Fruit fly (Drosophila melanogaster) whole organism, embryonic: ENCODE results near the gene Art3.

Experiments used
- CG10209 ChIP-seq: fragments of 200-800 bp; sonication (Bioruptor generic); optimal IDR thresholded peaks from 3 replicates; lab custom pipeline; 2017; ENCODE audit warnings: missing biosample characterization, mild to moderate bottlenecking, missing genetic modification characterization, missing genetic modification reagents
- CG10431 ChIP-seq: fragments of 200-800 bp; sonication (Bioruptor generic); optimal IDR thresholded peaks from 3 replicates; lab custom pipeline; 2018; ENCODE audit warnings: missing biosample characterization, mild to moderate bottlenecking, missing genetic modification characterization
- CG10654 ChIP-seq: fragments of 200-800 bp; sonication (Bioruptor generic); optimal IDR thresholded peaks from 2 replicates; lab custom pipeline; 2016; ENCODE audit warnings: missing biosample characterization, missing genetic modification characterization
- CG11504 ChIP-seq: fragments of 200-800 bp; sonication (Bioruptor generic); optimal IDR thresholded peaks from 3 replicates; lab custom pipeline; 2019; ENCODE audit warnings: missing biosample characterization, mild to moderate bottlenecking, missing genetic modification characterization, moderate library complexity
- CG12155 ChIP-seq: fragments of 200-800 bp; sonication (Bioruptor generic); optimal IDR thresholded peaks from 3 replicates; lab custom pipeline; 2016; ENCODE audit warnings: missing biosample characterization, missing genetic modification characterization
- CG12942 ChIP-seq: fragments of 200-800 bp; sonication (Bioruptor generic); optimal IDR thresholded peaks from 3 replicates; lab custom pipeline; 2016; ENCODE audit warnings: missing biosample characterization, missing genetic modification characterization
- CG1603 ChIP-seq: fragments of 200-800 bp; sonication (Bioruptor generic); optimal IDR thresholded peaks from 2 replicates; lab custom pipeline; 2019; ENCODE audit warnings: missing biosample characterization, mild to moderate bottlenecking, missing genetic modification characterization, moderate library complexity
- CG17612 ChIP-seq: fragments of 200-800 bp; sonication (Bioruptor generic); IDR thresholded peaks from 2 replicates; pipeline ENCODE4 v1.3.6; 2022; ENCODE audit warnings: missing biosample characterization, missing genetic modification characterization
- CG30403 ChIP-seq: fragments of 200-800 bp; sonication (Bioruptor generic); optimal IDR thresholded peaks from 3 replicates; lab custom pipeline; 2016; ENCODE audit warnings: missing biosample characterization, missing genetic modification characterization
- CG30431 ChIP-seq: fragments of 200-800 bp; sonication (Bioruptor generic); optimal IDR thresholded peaks from 2 replicates; lab custom pipeline; 2017; ENCODE audit warnings: missing biosample characterization, missing genetic modification characterization
- CG31365 ChIP-seq: fragments of 200-800 bp; sonication (Bioruptor generic); optimal IDR thresholded peaks from 2 replicates; lab custom pipeline; 2018; ENCODE audit warnings: missing biosample characterization, mild to moderate bottlenecking, missing genetic modification characterization
- CG3838 ChIP-seq: fragments of 200-800 bp; sonication (Bioruptor generic); optimal IDR thresholded peaks from 3 replicates; lab custom pipeline; 2016; ENCODE audit warnings: missing biosample characterization, missing genetic modification characterization
- CG4328 ChIP-seq: fragments of 200-800 bp; sonication (Bioruptor generic); optimal IDR thresholded peaks from 3 replicates; lab custom pipeline; 2017; ENCODE audit warnings: missing biosample characterization, missing genetic modification reagents, missing genetic modification characterization
- CG4424 ChIP-seq: fragments of 200-800 bp; sonication (Bioruptor generic); optimal IDR thresholded peaks from 3 replicates; lab custom pipeline; 2016; ENCODE audit warnings: missing biosample characterization, missing genetic modification characterization
- CG4730 ChIP-seq: fragments of 200-800 bp; sonication (Bioruptor generic); IDR thresholded peaks from 2 replicates; pipeline ENCODE4 v1.3.6; 2022; ENCODE audit warnings: missing biosample characterization, missing genetic modification characterization
- CG6813 ChIP-seq: fragments of 200-800 bp; sonication (Bioruptor generic); optimal IDR thresholded peaks from 2 replicates; lab custom pipeline; 2017; ENCODE audit warnings: missing biosample characterization, missing genetic modification characterization, mild to moderate bottlenecking, moderate library complexity, missing genetic modification reagents
- CG8281 ChIP-seq: fragments of 200-800 bp; sonication (Bioruptor generic); optimal IDR thresholded peaks from 2 replicates; lab custom pipeline; 2018; ENCODE audit warnings: missing biosample characterization, mild to moderate bottlenecking, missing genetic modification characterization, moderate library complexity
- CG9797 ChIP-seq: fragments of 200-800 bp; sonication (Bioruptor generic); optimal IDR thresholded peaks from 3 replicates; lab custom pipeline; 2018; ENCODE audit warnings: missing biosample characterization, mild to moderate bottlenecking, missing genetic modification characterization
- CkIIα-i1 ChIP-seq: fragments of 200-800 bp; sonication (Bioruptor generic); IDR thresholded peaks from 2 replicates; pipeline ENCODE4 v1.3.6; 2022; ENCODE audit warnings: missing biosample characterization, missing genetic modification characterization
- D19A ChIP-seq: fragments of 200-800 bp; optimal IDR thresholded peaks from 3 replicates; lab custom pipeline; 2019; ENCODE audit warnings: missing biosample characterization, mild to moderate bottlenecking, missing genetic modification characterization, moderate library complexity
- Dip2 ChIP-seq: fragments of 200-800 bp; sonication (Bioruptor generic); IDR thresholded peaks from 2 replicates; pipeline ENCODE4 v1.3.6; 2022; ENCODE audit warnings: missing biosample characterization, missing genetic modification characterization
- Dll ChIP-seq: fragments of 200-800 bp; sonication (Bioruptor generic); IDR thresholded peaks from 4 replicates; pipeline ENCODE4 v1.3.6; 2022; ENCODE audit warnings: missing biosample characterization, missing genetic modification characterization; ENCODE audit not compliant: partially characterized antibody
- Doc2 ChIP-seq: fragments of 200-800 bp; sonication (Bioruptor generic); IDR thresholded peaks from 2 replicates; pipeline ENCODE4 v1.3.6; 2022; ENCODE audit warnings: missing biosample characterization, missing genetic modification characterization
- Dp ChIP-seq: fragments of 200-800 bp; sonication (Bioruptor generic); optimal IDR thresholded peaks from 2 replicates; lab custom pipeline; 2018; ENCODE audit warnings: missing biosample characterization, mild to moderate bottlenecking, missing genetic modification characterization, moderate library complexity
- Gsc ChIP-seq: fragments of 200-800 bp; sonication (Bioruptor generic); IDR thresholded peaks from 2 replicates; pipeline ENCODE4 v1.3.6; 2022; ENCODE audit warnings: missing biosample characterization, missing genetic modification characterization
- Mes4 ChIP-seq: fragments of 200-800 bp; sonication (Bioruptor generic); optimal IDR thresholded peaks from 2 replicates; lab custom pipeline; 2016; ENCODE audit warnings: missing biosample characterization, missing genetic modification characterization
- NC2α ChIP-seq: fragments of 200-800 bp; sonication (Bioruptor generic); optimal IDR thresholded peaks from 2 replicates; lab custom pipeline; 2016; ENCODE audit warnings: missing biosample characterization, missing genetic modification characterization
- PHDP ChIP-seq: fragments of 200-800 bp; sonication (Bioruptor generic); optimal IDR thresholded peaks from 3 replicates; lab custom pipeline; 2018; ENCODE audit warnings: missing biosample characterization, mild to moderate bottlenecking, missing genetic modification characterization, moderate library complexity
- Poxn ChIP-seq: fragments of 200-800 bp; sonication (Bioruptor generic); IDR thresholded peaks from 2 replicates; pipeline ENCODE4 v1.3.6; 2022; ENCODE audit warnings: missing biosample characterization, missing genetic modification characterization
- Ptx1 ChIP-seq: fragments of 200-800 bp; sonication (Bioruptor generic); IDR thresholded peaks from 2 replicates; pipeline ENCODE4 v1.3.6; 2022; ENCODE audit warnings: missing biosample characterization, missing genetic modification characterization
- Rx ChIP-seq: fragments of 200-800 bp; sonication (Bioruptor generic); IDR thresholded peaks from 2 replicates; pipeline ENCODE4 v1.3.6; 2022; ENCODE audit warnings: missing biosample characterization, missing genetic modification characterization
- crol ChIP-seq: fragments of 200-800 bp; sonication (Bioruptor generic); IDR thresholded peaks from 2 replicates; pipeline ENCODE4 v1.3.6; 2022; ENCODE audit warnings: missing biosample characterization, missing genetic modification characterization
- fd102C ChIP-seq: fragments of 200-800 bp; sonication (Bioruptor generic); optimal IDR thresholded peaks from 2 replicates; lab custom pipeline; 2018; ENCODE audit warnings: missing biosample characterization, mild to moderate bottlenecking, missing genetic modification characterization, moderate library complexity
- gfzf ChIP-seq: fragments of 200-800 bp; sonication (Bioruptor generic); optimal IDR thresholded peaks from 2 replicates; lab custom pipeline; 2016; ENCODE audit warnings: missing biosample characterization, mild to moderate bottlenecking, missing genetic modification characterization, moderate library complexity
- grn ChIP-seq: fragments of 200-800 bp; sonication (Bioruptor generic); optimal IDR thresholded peaks from 3 replicates; lab custom pipeline; 2017; ENCODE audit warnings: missing biosample characterization, missing genetic modification characterization
- hb ChIP-seq: fragments of 200-800 bp; sonication (Bioruptor generic); IDR thresholded peaks from 3 replicates; pipeline ENCODE4 v1.3.6; 2022; ENCODE audit warnings: missing biosample characterization, missing genetic modification characterization; ENCODE audit not compliant: partially characterized antibody
- hbn ChIP-seq: fragments of 200-800 bp; sonication (Bioruptor generic); IDR thresholded peaks from 2 replicates; pipeline ENCODE4 v1.3.6; 2022; ENCODE audit warnings: missing biosample characterization, missing genetic modification characterization; ENCODE audit not compliant: partially characterized antibody
- lilli ChIP-seq: fragments of 200-800 bp; sonication (Bioruptor generic); optimal IDR thresholded peaks from 3 replicates; lab custom pipeline; 2016; ENCODE audit warnings: missing biosample characterization, missing genetic modification characterization
- nerfin-1 ChIP-seq: fragments of 200-800 bp; sonication (Bioruptor generic); optimal IDR thresholded peaks from 3 replicates; lab custom pipeline; 2019; ENCODE audit warnings: missing biosample characterization, mild to moderate bottlenecking, missing genetic modification characterization, moderate library complexity
- peb ChIP-seq: fragments of 200-800 bp; sonication (Bioruptor generic); IDR thresholded peaks from 2 replicates; pipeline ENCODE4 v1.3.6; 2022; ENCODE audit warnings: missing biosample characterization, missing genetic modification characterization
- pfk ChIP-seq: fragments of 200-800 bp; sonication (Bioruptor generic); optimal IDR thresholded peaks from 2 replicates; lab custom pipeline; 2018; ENCODE audit warnings: missing biosample characterization, mild to moderate bottlenecking, missing genetic modification characterization, moderate library complexity
- ranshi ChIP-seq: fragments of 200-800 bp; sonication (Bioruptor generic); IDR thresholded peaks from 2 replicates; pipeline ENCODE4 v1.3.6; 2022; ENCODE audit warnings: missing biosample characterization, missing genetic modification characterization
- sob ChIP-seq: fragments of 200-800 bp; sonication (Bioruptor generic); IDR thresholded peaks from 2 replicates; pipeline ENCODE4 v1.3.6; 2022; ENCODE audit warnings: missing biosample characterization, missing genetic modification characterization
- sqz ChIP-seq: fragments of 200-800 bp; sonication (Bioruptor generic); optimal IDR thresholded peaks from 3 replicates; lab custom pipeline; 2018; ENCODE audit warnings: missing biosample characterization, mild to moderate bottlenecking, missing genetic modification characterization
- wor ChIP-seq: fragments of 200-800 bp; sonication (Bioruptor generic); IDR thresholded peaks from 2 replicates; pipeline ENCODE4 v1.3.6; 2022; ENCODE audit warnings: missing biosample characterization, missing genetic modification characterization
- z ChIP-seq: fragments of 200-800 bp; sonication (Bioruptor generic); IDR thresholded peaks from 3 replicates; pipeline ENCODE4 v1.3.6; 2022; ENCODE audit warnings: missing biosample characterization, missing genetic modification characterization
- zen ChIP-seq: fragments of 200-800 bp; sonication (Bioruptor generic); optimal IDR thresholded peaks from 3 replicates; lab custom pipeline; 2018; ENCODE audit warnings: missing biosample characterization, mild to moderate bottlenecking, missing genetic modification characterization, moderate library complexity
- zf30C ChIP-seq: fragments of 200-800 bp; sonication (Bioruptor generic); optimal IDR thresholded peaks from 3 replicates; lab custom pipeline; 2018; ENCODE audit warnings: missing biosample characterization, mild to moderate bottlenecking, missing genetic modification characterization

Gene Art3

dm6 chr3R:15222973-15223372 lies 6.2 kb downstream of the Art3 start, which contains the start of gene Polr2G (continued):
- peak; percentile 63 for TF ChIP-seq gfzf
- TF ChIP-seq hbn (GFP tag; lab: Robert Waterston, UW), result no peak
- no peak for TF ChIP-seq Gsc (GFP tag; lab: Robert Waterston, UW)
- peak; percentile 67 for TF ChIP-seq Dp (GFP tag; lab: Kevin White, UChicago)

- TF ChIP-seq CG6813 (GFP tag; lab: Kevin White, UChicago), result no peak
- TF ChIP-seq zen (tag; lab: Kevin White, UChicago), result peak; percentile 72
- no peak for TF ChIP-seq CG11504
- peak; percentile 50 for TF ChIP-seq PHDP (tag; lab: Kevin White, UChicago)
- peak; percentile 79 for TF ChIP-seq CG4424 (GFP tag; lab: Kevin White, UChicago)
- TF ChIP-seq Poxn (GFP tag; lab: Robert Waterston, UW), result no peak; the same call in 1 of the 2 replicates
- peak; percentile 93 for TF ChIP-seq sob (GFP tag; lab: Robert Waterston, UW)
- TF ChIP-seq Mes4, result peak; percentile 22
- TF ChIP-seq CG17612 (GFP tag; lab: Robert Waterston, UW), result peak; percentile 87
- peak; percentile 96 for TF ChIP-seq ranshi
- no peak for TF ChIP-seq fd102C (GFP tag; lab: Kevin White, UChicago)
- peak; percentile 61 for TF ChIP-seq grn (GFP tag; lab: Kevin White, UChicago)
- peak; percentile 85 for TF ChIP-seq CG30403
- no peak for TF ChIP-seq pfk (GFP tag; lab: Kevin White, UChicago)
- no peak for TF ChIP-seq CG10431 (GFP tag; lab: Kevin White, UChicago)
- peak; percentile 80 for TF ChIP-seq peb (GFP tag; lab: Robert Waterston, UW)
- TF ChIP-seq Ptx1, result peak; percentile 96
- peak; percentile 40 for TF ChIP-seq CG12942 (GFP tag; lab: Kevin White, UChicago)
- TF ChIP-seq Rx (GFP tag; lab: Robert Waterston, UW), result peak; percentile 93
- TF ChIP-seq CG10654 (GFP tag; lab: Kevin White, UChicago), result peak; percentile 71
- no peak for TF ChIP-seq wor (GFP tag; lab: Robert Waterston, UW)
- TF ChIP-seq CG1603, result no peak
- TF ChIP-seq CG10209 (GFP tag; lab: Kevin White, UChicago), result peak; percentile 61
- peak; percentile 60 for TF ChIP-seq CG12155 (GFP tag; lab: Kevin White, UChicago)
- no peak for TF ChIP-seq z (GFP tag; lab: Robert Waterston, UW)
- TF ChIP-seq CG9797 (GFP tag; lab: Kevin White, UChicago), result peak; percentile 23
- TF ChIP-seq CG31365 (tag; lab: Kevin White, UChicago), result peak; percentile 27
- no peak for TF ChIP-seq CG30431
- TF ChIP-seq hb (GFP tag; lab: Robert Waterston, UW), result no peak
- TF ChIP-seq sqz (GFP tag; lab: Kevin White, UChicago), result no peak
- TF ChIP-seq zf30C (GFP tag; lab: Kevin White, UChicago), result no peak
- peak; percentile 87 for TF ChIP-seq lilli (GFP tag; lab: Kevin White, UChicago)
- TF ChIP-seq CkIIα-i1 (GFP tag; lab: Robert Waterston, UW), result no peak
- TF ChIP-seq CG4730 (GFP tag; lab: Robert Waterston, UW), result peak; percentile 92
- TF ChIP-seq Dip2, result 0 out of 2 replicates have a peak, but pooled peaks have one; percentile 44
- TF ChIP-seq NC2α (GFP tag; lab: Kevin White, UChicago), result no peak
- no peak for TF ChIP-seq CG8281
- TF ChIP-seq Dll (GFP tag; lab: Robert Waterston, UW), result 0 out of 4 replicates have a peak, but pooled peaks have one; percentile 41
- TF ChIP-seq nerfin-1, result peak; percentile 57
- TF ChIP-seq Doc2 (GFP tag; lab: Robert Waterston, UW), result peak; percentile 75
- TF ChIP-seq D19A, result no peak
- TF ChIP-seq CG4328 (GFP tag; lab: Kevin White, UChicago), result no peak
- peak; percentile 68 for TF ChIP-seq CG3838 (GFP tag; lab: Kevin White, UChicago)
- TF ChIP-seq crol (GFP tag; lab: Robert Waterston, UW), result peak; percentile 31; the same call in 1 of the 2 replicates
These were observed 10.2 kb downstream of the Art3 start, which contains the start of the genes SIDL and CG12241 for dm6 chr3R:15218824-15219576. SIDL (minus strand) TSS chr3R:15218874. CG12241 (plus strand) TSS chr3R:15219256.
